Worm (Caenorhabditis elegans): Measurements from ENCODE around the gene trh-1.

- TF ChIP-seq unc-62 (GFP tag; optimal IDR thresholded peaks at IDR 0.05 in 1 of 2) (no peak), unc-62 (tag; optimal IDR thresholded peaks at IDR 0.05) (no peak), nhr-237 (tag; optimal IDR thresholded peaks at IDR 0.05) (no peak), ces-1 (GFP tag; optimal IDR thresholded peaks at IDR 0.05) (no peak), aha-1 (tag) (no peak)
Observed at ce11 chrIV:17376127-17376526, 7.7 kb downstream of the trh-1 start, which contains the start of gene haf-1.
